Worm (Caenorhabditis elegans): ENCODE measurements around the gene spp-1.

ce11 chrIII:10381473-10381872 is 26.0 kb upstream of the spp-1 start, which contains the start of gene C38H2.2:
- TF ChIP-seq ceh-82 (tag; optimal IDR thresholded peaks at IDR 0.05) (no peak), lin-15B (tag; optimal IDR thresholded peaks at IDR 0.05) (no peak), elt-3 (tag; optimal IDR thresholded peaks at IDR 0.05) (no peak), unc-39 (tag; optimal IDR thresholded peaks at IDR 0.05) (no peak)
